Fruit fly (Drosophila melanogaster): ENCODE measurements around the gene Pect.

dm6 chr2L:13160227-13160626 lies 43.3 kb upstream of the Pect start, which contains the start of gene kmg:
- TF ChIP-seq Dll (optimal IDR thresholded peaks at IDR 0.05) (no peak), psq (optimal IDR thresholded peaks at IDR 0.05) (no peak), pan (optimal IDR thresholded peaks at IDR 0.05) (no peak), usp (GFP tag; optimal IDR thresholded peaks at IDR 0.05) (no peak)

All from whole organism.